Worm (Caenorhabditis elegans) whole organism, mixed stage, embryonic: ENCODE measurements around the gene C08B6.8.

Experiments used
- M03D4.4 ChIP-seq: sonication (generic microtip); optimal IDR thresholded peaks from 2 replicates; lab custom pipeline; 2017; ENCODE audit warnings: mild to moderate bottlenecking, missing genetic modification characterization, missing compliant biosample characterization
- bed-3 ChIP-seq: fragments of 200-800 bp; sonication (Bioruptor generic); optimal IDR thresholded peaks from 3 replicates; lab custom pipeline; 2018; ENCODE audit warnings: mild to moderate bottlenecking, missing genetic modification characterization, moderate library complexity, missing compliant biosample characterization
- ceh-39 ChIP-seq: fragments of 150-350 bp; optimal IDR thresholded peaks from 2 replicates; lab custom pipeline; 2014; ENCODE audit warnings: missing biosample characterization, missing genetic modification characterization
- ceh-83 ChIP-seq: fragments of 200-800 bp; sonication (Bioruptor generic); optimal IDR thresholded peaks from 2 replicates; lab custom pipeline; 2018; ENCODE audit warnings: mild to moderate bottlenecking, missing genetic modification characterization, missing compliant biosample characterization
- ces-1 ChIP-seq: fragments of 150-350 bp; optimal IDR thresholded peaks from 2 replicates; lab custom pipeline; 2014; ENCODE audit warnings: missing biosample characterization, missing genetic modification reagents, missing genetic modification characterization
- cnd-1 ChIP-seq: fragments of 200-800 bp; sonication (Bioruptor generic); optimal IDR thresholded peaks from 2 replicates; lab custom pipeline; 2018; ENCODE audit warnings: mild to moderate bottlenecking, missing genetic modification characterization, missing compliant biosample characterization
- drap-1 ChIP-seq: fragments of 200-800 bp; sonication (Bioruptor generic); optimal IDR thresholded peaks from 3 replicates; lab custom pipeline; 2018; ENCODE audit warnings: mild to moderate bottlenecking, missing genetic modification characterization, missing compliant biosample characterization
- elt-3 ChIP-seq: fragments of 150-350 bp; optimal IDR thresholded peaks from 2 replicates; lab custom pipeline; 2014; ENCODE audit warnings: missing biosample characterization, missing genetic modification characterization
- flh-1 ChIP-seq: fragments of 200-800 bp; sonication (Bioruptor generic); optimal IDR thresholded peaks from 2 replicates; lab custom pipeline; 2018; ENCODE audit warnings: mild to moderate bottlenecking, missing genetic modification characterization, moderate library complexity, missing compliant biosample characterization
- lin-13 ChIP-seq: fragments of 150-350 bp; optimal IDR thresholded peaks from 2 replicates; lab custom pipeline; 2014; ENCODE audit warnings: missing biosample characterization, missing genetic modification characterization
- lin-32 ChIP-seq: fragments of 200-800 bp; sonication (Bioruptor generic); optimal IDR thresholded peaks from 2 replicates; lab custom pipeline; 2018; ENCODE audit warnings: mild to moderate bottlenecking, missing genetic modification characterization, missing compliant biosample characterization
- lsy-2 ChIP-seq: fragments of 150-350 bp; optimal IDR thresholded peaks from 2 replicates; lab custom pipeline; 2014; ENCODE audit warnings: missing biosample characterization, missing genetic modification characterization
- mep-1 ChIP-seq: fragments of 150-350 bp; optimal IDR thresholded peaks from 2 replicates; lab custom pipeline; 2017; ENCODE audit warnings: missing biosample characterization, missing genetic modification reagents, missing genetic modification characterization, inconsistent platforms
- nhr-12 ChIP-seq: fragments of 150-350 bp; optimal IDR thresholded peaks from 2 replicates; lab custom pipeline; 2014; ENCODE audit warnings: missing biosample characterization, missing genetic modification characterization
- nhr-2 ChIP-seq: fragments of 150-350 bp; optimal IDR thresholded peaks from 2 replicates; lab custom pipeline; 2014; ENCODE audit warnings: missing biosample characterization, missing genetic modification characterization
- nhr-28 ChIP-seq: fragments of 150-350 bp; optimal IDR thresholded peaks from 2 replicates; lab custom pipeline; 2014; ENCODE audit warnings: missing biosample characterization, missing genetic modification characterization
- nhr-76 ChIP-seq: sonication (generic microtip); optimal IDR thresholded peaks from 2 replicates; lab custom pipeline; 2017; ENCODE audit warnings: missing biosample characterization, missing genetic modification characterization
- pha-4 ChIP-seq: fragments of 150-350 bp; optimal IDR thresholded peaks from 2 replicates; lab custom pipeline; 2018; ENCODE audit warnings: missing biosample characterization, missing genetic modification reagents, missing genetic modification characterization
- sem-2 ChIP-seq: fragments of 200-800 bp; sonication (Bioruptor generic); optimal IDR thresholded peaks from 2 replicates; lab custom pipeline; 2018; ENCODE audit warnings: mild to moderate bottlenecking, missing genetic modification characterization, missing compliant biosample characterization
- snpc-4 ChIP-seq: fragments of 150-350 bp; optimal IDR thresholded peaks from 2 replicates; lab custom pipeline; 2014; ENCODE audit warnings: missing biosample characterization, missing genetic modification characterization
- sptf-1 ChIP-seq: sonication (generic microtip); optimal IDR thresholded peaks from 2 replicates; lab custom pipeline; 2017; ENCODE audit warnings: mild to moderate bottlenecking, missing genetic modification characterization, moderate library complexity, missing compliant biosample characterization
- unc-120 ChIP-seq: sonication (generic microtip); optimal IDR thresholded peaks from 2 replicates; lab custom pipeline; 2017; ENCODE audit warnings: missing genetic modification characterization, missing compliant biosample characterization; ENCODE audit not compliant: poor library complexity, severe bottlenecking
- unc-39 ChIP-seq: fragments of 150-350 bp; optimal IDR thresholded peaks from 2 replicates; lab custom pipeline; 2014; ENCODE audit warnings: missing biosample characterization, missing genetic modification characterization
- ztf-11 ChIP-seq: fragments of 150-350 bp; optimal IDR thresholded peaks from 2 replicates; lab custom pipeline; 2014; ENCODE audit warnings: missing biosample characterization, missing genetic modification characterization

Gene C08B6.8

DNA sequence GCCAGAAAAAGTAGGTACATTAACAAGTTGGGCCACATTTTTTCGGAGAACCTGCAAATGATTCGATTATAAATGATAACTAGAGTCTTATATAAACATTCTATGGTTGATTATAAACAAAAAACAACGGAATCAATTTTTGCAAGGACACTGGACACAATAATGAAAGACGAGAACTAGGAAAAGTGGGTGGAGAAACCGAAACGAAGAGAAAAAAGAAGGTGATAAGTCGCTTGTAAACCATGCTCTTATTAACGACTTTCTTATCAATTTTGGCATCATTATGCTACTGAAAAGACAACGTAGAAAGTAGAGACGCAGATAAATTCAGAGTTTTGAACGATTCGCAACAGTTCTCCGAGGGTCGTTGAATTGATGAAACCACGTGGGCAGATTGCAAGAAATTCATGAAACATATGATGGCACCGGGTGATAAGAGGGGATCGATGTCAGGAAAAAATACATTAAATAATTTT lies 55.7 kb downstream of the C08B6.8 start, which contains the start of gene ZK856.5:
ZK856.5 (minus strand) TSS at position 51 of the 476 bp plus-strand sequence.
- TF ChIP-seq nhr-76 (tag; lab: Kevin White, UChicago), result no peak
- no peak for TF ChIP-seq pha-4 (tag; lab: Kevin White, UChicago)
- TF ChIP-seq mep-1 (tag; lab: Kevin White, UChicago), result no peak
- TF ChIP-seq ztf-11, result no peak
- no peak for TF ChIP-seq sem-2
- TF ChIP-seq unc-120 (tag; lab: Kevin White, UChicago), result no peak
- no peak for TF ChIP-seq nhr-28 (tag; lab: Kevin White, UChicago)
- no peak for TF ChIP-seq M03D4.4 (tag; lab: Kevin White, UChicago)
- TF ChIP-seq ceh-83 (GFP tag; lab: Kevin White, UChicago), result no peak
- no peak for TF ChIP-seq bed-3 (GFP tag; lab: Kevin White, UChicago)
- no peak for TF ChIP-seq sptf-1 (tag; lab: Kevin White, UChicago)
- TF ChIP-seq elt-3 (tag; lab: Kevin White, UChicago), result no peak
- TF ChIP-seq cnd-1 (tag; lab: Kevin White, UChicago), result no peak
- no peak for TF ChIP-seq ceh-39 (tag; lab: Kevin White, UChicago)
- no peak for TF ChIP-seq drap-1 (GFP tag; lab: Kevin White, UChicago)
- no peak for TF ChIP-seq unc-39
- TF ChIP-seq flh-1, result no peak
- no peak for TF ChIP-seq lin-32 (GFP tag; lab: Kevin White, UChicago)
- no peak for TF ChIP-seq nhr-12
- TF ChIP-seq snpc-4, result no peak

DNA sequence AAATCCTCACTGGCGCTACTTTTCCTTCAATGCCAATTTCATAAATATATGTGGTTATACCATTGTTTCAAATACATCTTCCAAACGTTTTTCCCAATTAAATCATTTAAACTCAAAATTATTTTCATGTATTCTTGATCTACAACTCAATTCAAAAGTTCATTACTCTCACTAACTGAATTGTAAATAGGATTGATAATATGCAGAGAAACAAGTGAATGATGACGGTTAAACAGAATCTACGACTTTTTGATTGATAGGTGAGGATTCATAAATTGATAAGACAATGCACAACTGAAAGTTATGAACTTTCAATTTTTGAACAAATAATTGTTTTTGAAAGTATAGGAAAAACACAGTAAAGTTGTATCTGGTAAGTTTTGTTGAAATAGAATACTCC lies 56.8 kb downstream of the C08B6.8 start:
- TF ChIP-seq nhr-28 (tag; lab: Kevin White, UChicago) (no peak), bed-3 (GFP tag; lab: Kevin White, UChicago) (no peak), nhr-2 (no peak), mep-1 (tag; lab: Kevin White, UChicago) (no peak), nhr-76 (tag; lab: Kevin White, UChicago) (no peak), sem-2 (no peak), lsy-2 (tag; lab: Kevin White, UChicago) (no peak), M03D4.4 (tag; lab: Kevin White, UChicago) (no peak), snpc-4 (no peak), ces-1 (GFP tag; lab: Kevin White, UChicago) (no peak), lin-13 (no peak), pha-4 (tag; lab: Kevin White, UChicago) (no peak)
